Worm (Caenorhabditis elegans) whole organism, L4 larva: ENCODE results near the gene sdz-27.
A peak's percentile ranks its signal among the peaks of the same experiment; 100 is the strongest.

Source experiments
- D1046.2 ChIP-seq: fragments of 200-800 bp; sonication (Bioruptor generic); IDR thresholded peaks from 2 replicates; pipeline ENCODE4 v1.3.6; 2022; ENCODE audit warnings: missing genetic modification characterization, missing compliant biosample characterization
- F26F4.8 ChIP-seq: fragments of 200-800 bp; sonication (Bioruptor generic); conservative IDR thresholded peaks from 2 replicates; pipeline ENCODE4 v1.3.6; 2022; ENCODE audit warnings: missing genetic modification characterization, missing compliant biosample characterization
- Y48G9A.11 ChIP-seq: fragments of 200-800 bp; sonication (Bioruptor generic); IDR thresholded peaks from 2 replicates; pipeline ENCODE4 v1.3.6; 2022; ENCODE audit warnings: missing genetic modification reagents, missing genetic modification characterization, missing compliant biosample characterization
- Y5F2A.4 ChIP-seq: fragments of 200-800 bp; sonication (Bioruptor generic); optimal IDR thresholded peaks from 2 replicates; lab custom pipeline; 2018; ENCODE audit warnings: mild to moderate bottlenecking, missing genetic modification characterization, missing compliant biosample characterization
- aha-1 ChIP-seq: fragments of 150-350 bp; peaks from one replicate; lab custom pipeline; 2014; ENCODE audit warnings: missing biosample characterization, missing genetic modification characterization
- attf-4 ChIP-seq: sonication (generic microtip); optimal IDR thresholded peaks from 3 replicates; lab custom pipeline; 2017; ENCODE audit warnings: missing biosample characterization, missing genetic modification characterization
- ceh-28 ChIP-seq: fragments of 150-350 bp; optimal IDR thresholded peaks from 2 replicates; lab custom pipeline; 2014; ENCODE audit warnings: missing biosample characterization, missing genetic modification reagents, missing genetic modification characterization
- ceh-62 ChIP-seq: sonication (generic microtip); optimal IDR thresholded peaks from 2 replicates; lab custom pipeline; 2017; ENCODE audit warnings: missing biosample characterization, missing genetic modification characterization
- ces-1 ChIP-seq: fragments of 150-350 bp; sonication (generic microtip); optimal IDR thresholded peaks from 4 replicates; lab custom pipeline; 2014; ENCODE audit warnings: missing biosample characterization, missing genetic modification reagents, missing genetic modification characterization
- ctbp-1 ChIP-seq: fragments of 200-800 bp; sonication (Bioruptor generic); IDR thresholded peaks from 2 replicates; pipeline ENCODE4 v1.3.6; 2022; ENCODE audit warnings: missing genetic modification reagents, missing genetic modification characterization, missing compliant biosample characterization
- daf-19 ChIP-seq: fragments of 200-800 bp; sonication (Bioruptor generic); conservative IDR thresholded peaks from 2 replicates; pipeline ENCODE4 v1.3.6; 2022; ENCODE audit warnings: missing genetic modification characterization, missing compliant biosample characterization
- dmd-6 ChIP-seq: fragments of 200-800 bp; sonication (Bioruptor generic); IDR thresholded peaks from 2 replicates; pipeline ENCODE4 v1.3.6; 2022; ENCODE audit warnings: missing genetic modification reagents, missing genetic modification characterization, missing compliant biosample characterization
- dmd-8 ChIP-seq: fragments of 200-800 bp; sonication (Bioruptor generic); IDR thresholded peaks from 2 replicates; pipeline ENCODE4 v1.3.6; 2022; ENCODE audit warnings: missing genetic modification characterization, missing compliant biosample characterization
- dpl-1 ChIP-seq: fragments of 150-350 bp; optimal IDR thresholded peaks from 2 replicates; lab custom pipeline; 2014; ENCODE audit warnings: missing biosample characterization, missing genetic modification reagents, missing genetic modification characterization
- dve-1 ChIP-seq: sonication (generic microtip); optimal IDR thresholded peaks from 2 replicates; lab custom pipeline; 2017; ENCODE audit warnings: antibody characterized with exemption, mild to moderate bottlenecking, missing genetic modification characterization, missing compliant biosample characterization; ENCODE audit not compliant: insufficient read depth
- egl-43 ChIP-seq: fragments of 200-800 bp; sonication (Bioruptor generic); IDR thresholded peaks from 2 replicates; pipeline ENCODE4 v1.3.6; 2022; ENCODE audit warnings: missing genetic modification reagents, missing genetic modification characterization, missing compliant biosample characterization
- fkh-10 ChIP-seq: fragments of 150-350 bp; optimal IDR thresholded peaks from 2 replicates; lab custom pipeline; 2014; ENCODE audit warnings: missing biosample characterization, missing genetic modification reagents, missing genetic modification characterization
- hif-1 ChIP-seq, 2 experiments: sonication (generic microtip); optimal IDR thresholded peaks; 2 replicates each; lab custom pipeline; 2016 to 2017; ENCODE audit warnings: missing compliant biosample characterization in 2 of 2, missing genetic modification characterization in 2 of 2, missing genetic modification reagents in 2 of 2, missing genotype in 2 of 2, mild to moderate bottlenecking in 1 of 2
- hlh-11 ChIP-seq: fragments of 200-800 bp; sonication (Bioruptor generic); optimal IDR thresholded peaks from 2 replicates; lab custom pipeline; 2018; ENCODE audit warnings: mild to moderate bottlenecking, missing genetic modification characterization, missing compliant biosample characterization
- hlh-30 ChIP-seq: sonication (generic microtip); optimal IDR thresholded peaks from 2 replicates; lab custom pipeline; 2017; ENCODE audit warnings: antibody characterized with exemption, mild to moderate bottlenecking, missing genetic modification characterization, missing compliant biosample characterization; ENCODE audit not compliant: insufficient read depth
- hmg-1.1 ChIP-seq: fragments of 200-800 bp; sonication (Bioruptor generic); IDR thresholded peaks from 2 replicates; pipeline ENCODE4 v1.3.6; 2022; ENCODE audit warnings: missing genetic modification reagents, missing genetic modification characterization, missing compliant biosample characterization
- lin-1 ChIP-seq: fragments of 200-800 bp; sonication (Bioruptor generic); IDR thresholded peaks from 2 replicates; pipeline ENCODE4 v1.3.6; 2022; ENCODE audit warnings: missing genetic modification reagents, missing genetic modification characterization, missing compliant biosample characterization
- lin-39 ChIP-seq: fragments of 150-350 bp; optimal IDR thresholded peaks from 2 replicates; lab custom pipeline; 2014; ENCODE audit warnings: missing biosample characterization, missing genetic modification reagents, missing genetic modification characterization
- lsy-2 ChIP-seq, 2 experiments: fragments of 150-350 bp in 1 of 2; sonication (generic microtip) in 1 of 2; optimal IDR thresholded peaks; 2 replicates each; lab custom pipeline; 2014 to 2017; ENCODE audit warnings: missing biosample characterization in 2 of 2, missing genetic modification characterization in 2 of 2
- madf-5 ChIP-seq, 2 experiments: fragments of 200-800 bp; sonication (Bioruptor generic); IDR thresholded peaks; 2 replicates each; pipeline ENCODE4 v1.3.6; 2022; ENCODE audit warnings: missing compliant biosample characterization in 2 of 2, missing genetic modification characterization in 2 of 2
- mdl-1 ChIP-seq, 2 experiments: fragments of 150-350 bp in 1 of 2; sonication (generic microtip) in 1 of 2; optimal IDR thresholded peaks; 2 replicates each; lab custom pipeline; 2014 to 2017; ENCODE audit warnings: missing biosample characterization in 2 of 2, missing genetic modification characterization in 2 of 2
- mdt-29 ChIP-seq: fragments of 200-800 bp; sonication (Bioruptor generic); IDR thresholded peaks from 2 replicates; pipeline ENCODE4 v1.3.6; 2022; ENCODE audit warnings: missing genetic modification reagents, missing genetic modification characterization, missing compliant biosample characterization
- mep-1 ChIP-seq: fragments of 150-350 bp; sonication (generic microtip); optimal IDR thresholded peaks from 3 replicates; lab custom pipeline; 2014; ENCODE audit warnings: missing biosample characterization, missing genetic modification characterization
- mxl-3 ChIP-seq: fragments of 200-800 bp; sonication (Bioruptor generic); optimal IDR thresholded peaks from 2 replicates; lab custom pipeline; 2018; ENCODE audit warnings: mild to moderate bottlenecking, missing genetic modification characterization, missing compliant biosample characterization
- nhr-237 ChIP-seq: sonication (generic microtip); optimal IDR thresholded peaks from 2 replicates; lab custom pipeline; 2017; ENCODE audit warnings: missing biosample characterization, missing genetic modification characterization
- nhr-28 ChIP-seq: fragments of 150-350 bp; optimal IDR thresholded peaks from 2 replicates; lab custom pipeline; 2014; ENCODE audit warnings: missing biosample characterization, missing genetic modification characterization
- nhr-6 ChIP-seq: fragments of 150-350 bp; optimal IDR thresholded peaks from 2 replicates; lab custom pipeline; 2014; ENCODE audit warnings: missing biosample characterization, missing genetic modification characterization
- nhr-76 ChIP-seq: fragments of 150-350 bp; optimal IDR thresholded peaks from 2 replicates; lab custom pipeline; 2014; ENCODE audit warnings: missing biosample characterization, missing genetic modification characterization
- php-3 ChIP-seq: fragments of 200-800 bp; sonication (Bioruptor generic); IDR thresholded peaks from 2 replicates; pipeline ENCODE4 v1.3.6; 2022; ENCODE audit warnings: missing genetic modification reagents, missing genetic modification characterization, missing compliant biosample characterization
- snpc-1.2 ChIP-seq: fragments of 200-800 bp; sonication (Bioruptor generic); IDR thresholded peaks from 2 replicates; pipeline ENCODE4 v1.3.6; 2022; ENCODE audit warnings: missing genetic modification reagents, missing genetic modification characterization, missing compliant biosample characterization
- spr-1 ChIP-seq: sonication (generic microtip); optimal IDR thresholded peaks from 2 replicates; lab custom pipeline; 2016; ENCODE audit warnings: mild to moderate bottlenecking, missing genetic modification characterization, missing compliant biosample characterization
- unc-130 ChIP-seq: sonication (generic microtip); optimal IDR thresholded peaks from 2 replicates; lab custom pipeline; 2016; ENCODE audit warnings: missing genetic modification reagents, missing genetic modification characterization, missing compliant biosample characterization
- unc-39 ChIP-seq: sonication (generic microtip); optimal IDR thresholded peaks from 2 replicates; lab custom pipeline; 2017; ENCODE audit warnings: missing biosample characterization, missing genetic modification characterization
- zfp-2 ChIP-seq: sonication (generic microtip); optimal IDR thresholded peaks from 2 replicates; lab custom pipeline; 2016; ENCODE audit warnings: mild to moderate bottlenecking, missing genetic modification characterization, missing compliant biosample characterization
- ztf-11 ChIP-seq: fragments of 150-350 bp; optimal IDR thresholded peaks from 2 replicates; lab custom pipeline; 2014; ENCODE audit warnings: missing biosample characterization, missing genetic modification characterization

sdz-27 gene

DNA sequence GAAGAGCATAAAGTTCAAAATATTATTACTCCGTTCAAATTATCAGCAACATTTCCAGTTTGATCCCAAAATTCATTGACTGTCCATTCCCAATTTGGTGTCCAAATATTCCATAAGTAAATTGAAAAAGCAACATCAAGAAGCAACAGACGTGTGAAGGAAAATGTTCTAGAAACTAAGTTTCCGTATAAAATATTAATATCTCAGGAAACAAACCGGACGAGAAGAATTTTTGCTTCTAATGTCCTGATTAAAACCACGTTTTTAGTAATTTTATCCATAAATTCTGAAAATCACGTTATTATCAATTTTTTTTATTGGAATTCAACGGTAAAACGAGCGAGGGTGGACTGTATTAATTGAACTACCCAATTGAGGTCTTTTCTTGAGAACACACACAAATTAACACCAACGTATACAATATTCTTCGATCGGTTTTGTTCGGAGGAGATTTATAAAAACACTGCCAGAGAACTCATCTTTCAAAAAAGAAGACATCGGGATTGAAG, 39.8 kb upstream of the sdz-27 start, which contains the start of gene pigq-1 (continued):
- TF ChIP-seq unc-39 (tag; lab: Kevin White, UChicago) (no peak), ceh-62 (tag; lab: Kevin White, UChicago) (no peak), aha-1 (tag; lab: Kevin White, UChicago) (no peak), hmg-1.1 (GFP tag; lab: Robert Waterston, UW) (no peak), snpc-1.2 (GFP tag; lab: Robert Waterston, UW) (peak; percentile 65; the same call in 1 of the 2 replicates), zfp-2 (tag; lab: Kevin White, UChicago) (peak; percentile 25), dpl-1 (peak; percentile 21), lin-39 (no peak), ctbp-1 (GFP tag; lab: Robert Waterston, UW) (no peak), hif-1 (tag; optimal IDR thresholded peaks at IDR 0.05; lab: Kevin White, UChicago) (no peak), mdl-1 (tag; optimal IDR thresholded peaks at IDR 0.05; lab: Kevin White, UChicago) (no peak), daf-19 (GFP tag; lab: Robert Waterston, UW) (0 out of 2 replicates have a peak, but pooled peaks have one; percentile 28), Y48G9A.11 (GFP tag; lab: Robert Waterston, UW) (peak; percentile 36; the same call in 1 of the 2 replicates), attf-4 (tag; lab: Kevin White, UChicago) (no peak), unc-130 (GFP tag; lab: Kevin White, UChicago) (no peak), ces-1 (GFP tag; lab: Kevin White, UChicago) (no peak), ztf-11 (no peak), spr-1 (tag; lab: Kevin White, UChicago) (peak; percentile 43), D1046.2 (GFP tag; lab: Robert Waterston, UW) (no peak), egl-43 (GFP tag; lab: Robert Waterston, UW) (no peak), dmd-8 (GFP tag; lab: Robert Waterston, UW) (no peak), lin-1 (GFP tag; lab: Robert Waterston, UW) (no peak), mdt-29 (peak; percentile 34; the same call in 1 of the 2 replicates), Y5F2A.4 (GFP tag; lab: Kevin White, UChicago) (no peak), madf-5 (GFP tag; IDR thresholded peaks at IDR 0.05; lab: Robert Waterston, UW) (0 out of 4 replicates have a peak, but pooled peaks of 1 of the 2 experiments have one; percentile 24), nhr-237 (peak; percentile 16), nhr-6 (no peak), F26F4.8 (GFP tag; lab: Robert Waterston, UW) (0 out of 2 replicates have a peak, but pooled peaks have one; percentile 18), dve-1 (peak; percentile 20)

DNA sequence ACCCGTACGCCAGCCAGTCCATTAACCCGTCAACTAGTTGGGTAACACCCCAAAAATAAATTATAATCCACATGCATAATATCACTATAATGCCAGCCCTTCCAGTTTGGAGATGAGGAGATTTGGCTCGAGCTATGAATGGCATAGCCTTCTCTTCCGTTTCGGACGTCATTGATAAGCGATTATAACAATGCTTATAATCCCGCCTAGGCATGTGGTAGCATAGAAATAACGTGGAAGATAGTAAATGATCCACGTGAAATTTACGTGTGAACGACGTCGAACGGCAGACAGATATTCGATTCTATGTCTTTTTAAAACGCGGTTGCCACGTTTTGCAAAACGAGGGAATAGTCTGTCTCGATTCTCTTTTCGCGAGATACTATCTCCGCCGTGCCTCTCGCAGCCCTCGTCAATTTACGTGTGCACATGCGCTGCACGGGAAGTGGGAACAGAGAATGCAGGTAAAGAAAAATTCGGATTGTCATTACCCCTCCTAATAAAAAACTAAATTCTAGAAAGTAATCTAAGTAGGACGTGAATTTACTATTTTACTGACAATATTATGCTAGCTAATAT, 38.0 kb upstream of the sdz-27 start:
- TF ChIP-seq nhr-76 (tag; lab: Kevin White, UChicago), result no peak
- peak; percentile 49 for TF ChIP-seq hlh-30 (tag; lab: Kevin White, UChicago)
- peak; percentile 49 for TF ChIP-seq hlh-11 (tag; lab: Kevin White, UChicago)
- TF ChIP-seq dmd-6 (GFP tag; lab: Robert Waterston, UW), result peak; percentile 59
- TF ChIP-seq nhr-28 (tag; lab: Kevin White, UChicago), result peak; percentile 4
- TF ChIP-seq lsy-2 (tag; optimal IDR thresholded peaks at IDR 0.05; lab: Kevin White, UChicago), result peak in 1 of 2 experiments; percentile 40
- peak in 1 of 2 experiments; percentile 50 for TF ChIP-seq mdl-1 (tag; optimal IDR thresholded peaks at IDR 0.05; lab: Kevin White, UChicago)
- TF ChIP-seq fkh-10 (GFP tag; lab: Kevin White, UChicago), result no peak
- peak; percentile 38; the same call in 1 of the 2 replicates for TF ChIP-seq php-3 (GFP tag; lab: Robert Waterston, UW)
- TF ChIP-seq ctbp-1 (GFP tag; lab: Robert Waterston, UW), result no peak
- 0 out of 2 replicates have a peak, but pooled peaks have one; percentile 10 for TF ChIP-seq snpc-1.2 (GFP tag; lab: Robert Waterston, UW)
- peak; percentile 16 for TF ChIP-seq dve-1
- TF ChIP-seq ceh-28 (tag; lab: Kevin White, UChicago), result no peak
- TF ChIP-seq mxl-3 (GFP tag; lab: Kevin White, UChicago), result peak; percentile 84
- TF ChIP-seq aha-1 (tag; lab: Kevin White, UChicago), result peak; percentile 8
- peak; percentile 17 for TF ChIP-seq dpl-1
- TF ChIP-seq mep-1 (tag; lab: Kevin White, UChicago), result no peak
- TF ChIP-seq D1046.2 (GFP tag; lab: Robert Waterston, UW), result no peak
